Worm (Caenorhabditis elegans) whole organism, L2 larva: Measurements from ENCODE around the gene C28A5.6.

Source experiments
- aly-2 ChIP-seq: fragments of 150-350 bp; optimal IDR thresholded peaks from 2 replicates; lab custom pipeline; 2014; ENCODE audit warnings: missing biosample characterization, missing genetic modification characterization
- dmd-4 ChIP-seq: sonication (generic microtip); optimal IDR thresholded peaks from 2 replicates; lab custom pipeline; 2017; ENCODE audit warnings: missing biosample characterization, missing genetic modification characterization
- egl-27 ChIP-seq: sonication (generic microtip); optimal IDR thresholded peaks from 3 replicates; lab custom pipeline; 2017; ENCODE audit warnings: missing biosample characterization, missing genetic modification reagents, missing genetic modification characterization
- nhr-77 ChIP-seq: fragments of 150-350 bp; optimal IDR thresholded peaks from 2 replicates; lab custom pipeline; 2014; ENCODE audit warnings: missing biosample characterization, missing genetic modification characterization
- sem-4 ChIP-seq: fragments of 150-350 bp; optimal IDR thresholded peaks from 2 replicates; lab custom pipeline; 2014; ENCODE audit warnings: missing biosample characterization, missing genetic modification reagents, missing genetic modification characterization
- snpc-4 ChIP-seq: fragments of 150-350 bp; optimal IDR thresholded peaks from 2 replicates; lab custom pipeline; 2014; ENCODE audit warnings: missing biosample characterization, missing genetic modification characterization
- unc-39 ChIP-seq: fragments of 150-350 bp; optimal IDR thresholded peaks from 2 replicates; lab custom pipeline; 2014; ENCODE audit warnings: missing biosample characterization, missing genetic modification characterization
- unc-55 ChIP-seq: fragments of 150-350 bp; sonication (generic microtip); optimal IDR thresholded peaks from 3 replicates; lab custom pipeline; 2014; ENCODE audit warnings: missing biosample characterization, missing genetic modification reagents, missing genetic modification characterization
- unc-62 ChIP-seq: fragments of 150-350 bp; optimal IDR thresholded peaks from 2 replicates; lab custom pipeline; 2014; ENCODE audit warnings: missing biosample characterization, missing genetic modification reagents, missing genetic modification characterization
- zag-1 ChIP-seq: fragments of 150-350 bp; optimal IDR thresholded peaks from 2 replicates; lab custom pipeline; 2014; ENCODE audit warnings: missing biosample characterization, missing genetic modification characterization
- ztf-11 ChIP-seq: sonication (generic microtip); optimal IDR thresholded peaks from 2 replicates; lab custom pipeline; 2017; ENCODE audit warnings: missing biosample characterization, missing genetic modification characterization

DNA sequence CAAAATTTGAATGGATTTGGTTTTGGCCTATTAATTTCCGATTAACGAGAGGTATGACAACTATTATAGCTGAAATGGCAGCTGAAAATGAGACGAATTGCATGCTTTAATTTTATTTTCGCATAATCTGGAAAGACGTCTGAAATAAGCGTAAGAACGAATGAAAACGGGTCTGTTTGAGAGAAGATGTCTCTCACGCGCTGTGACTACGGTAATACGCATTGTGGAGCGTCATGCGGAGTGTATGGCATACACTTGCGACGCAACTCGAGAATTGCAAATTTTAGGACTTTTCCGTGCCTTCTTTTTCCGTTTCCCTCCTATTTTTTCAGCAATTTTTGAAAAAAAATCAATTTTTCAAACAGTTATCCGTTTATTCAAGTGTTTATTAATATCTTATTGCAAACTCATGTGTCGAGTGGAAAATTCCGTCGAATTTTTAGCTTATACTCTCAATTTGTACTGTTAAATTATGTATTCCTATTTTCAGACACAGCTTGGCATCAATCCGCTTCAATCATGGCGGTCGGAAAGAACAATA, 46.2 kb upstream of the C28A5.6 start, which contains the start of gene rps-1:
- TF ChIP-seq unc-62 (GFP tag; lab: Kevin White, UChicago) (peak; percentile 80), dmd-4 (tag; lab: Kevin White, UChicago) (peak; percentile 63), snpc-4 (peak; percentile 92), aly-2 (tag; lab: Kevin White, UChicago) (peak; percentile 89), nhr-77 (peak; percentile 92), egl-27 (tag; lab: Kevin White, UChicago) (peak; percentile 97), sem-4 (tag; lab: Kevin White, UChicago) (peak; percentile 100), unc-55 (peak; percentile 99), unc-39 (tag; lab: Kevin White, UChicago) (no peak), ztf-11 (tag; lab: Kevin White, UChicago) (peak; percentile 61), zag-1 (tag; lab: Kevin White, UChicago) (peak; percentile 96)
